Worm (Caenorhabditis elegans): ENCODE data around the gene tdp-1.

ce11 chrII:8991602-8992001 lies 6.0 kb upstream of the tdp-1 start:
- TF ChIP-seq fkh-10 (GFP tag; optimal IDR thresholded peaks at IDR 0.05) (no peak), nhr-11 (tag; optimal IDR thresholded peaks at IDR 0.05) (no peak), elt-3 (tag; optimal IDR thresholded peaks at IDR 0.05) (no peak), hlh-4 (tag; optimal IDR thresholded peaks at IDR 0.05) (no peak), mep-1 (tag; optimal IDR thresholded peaks at IDR 0.05) (no peak), nhr-47 (tag; optimal IDR thresholded peaks at IDR 0.05) (no peak), zag-1 (tag; optimal IDR thresholded peaks at IDR 0.05) (no peak)

Measured in whole organism, L1 larva.